Worm (Caenorhabditis elegans) whole organism, early embryonic: ENCODE results near the gene C39E9.7.

Experiments used
- B0310.2 ChIP-seq: sonication (generic microtip); optimal IDR thresholded peaks from 2 replicates; lab custom pipeline; 2016; ENCODE audit warnings: mild to moderate bottlenecking, missing genetic modification characterization, missing compliant biosample characterization
- F13C5.2 ChIP-seq: sonication (generic microtip); optimal IDR thresholded peaks from 2 replicates; lab custom pipeline; 2017; ENCODE audit warnings: mild to moderate bottlenecking, missing genetic modification characterization, inconsistent platforms, missing compliant biosample characterization
- aly-1 ChIP-seq: sonication (generic microtip); optimal IDR thresholded peaks from 2 replicates; lab custom pipeline; 2016; ENCODE audit warnings: missing genetic modification characterization, missing compliant biosample characterization
- ama-1 ChIP-seq: fragments of 150-350 bp; optimal IDR thresholded peaks from 2 replicates; lab custom pipeline; 2014
- ceh-13 ChIP-seq: fragments of 200-800 bp; sonication (Bioruptor generic); optimal IDR thresholded peaks from 2 replicates; lab custom pipeline; 2018; ENCODE audit warnings: mild to moderate bottlenecking, missing genetic modification characterization, missing compliant biosample characterization
- ceh-36 ChIP-seq: sonication (generic microtip); optimal IDR thresholded peaks from 2 replicates; lab custom pipeline; 2016; ENCODE audit warnings: missing genetic modification characterization, inconsistent platforms, missing compliant biosample characterization
- ets-7 ChIP-seq: sonication (generic microtip); optimal IDR thresholded peaks from 2 replicates; lab custom pipeline; 2016; ENCODE audit warnings: missing genotype, missing genetic modification characterization, missing compliant biosample characterization
- flt-1 ChIP-seq: fragments of 200-800 bp; sonication (Bioruptor generic); IDR thresholded peaks from 2 replicates; pipeline ENCODE4 v1.3.6; 2022; ENCODE audit warnings: missing genetic modification characterization, missing compliant biosample characterization
- hmbx-1 ChIP-seq: sonication (generic microtip); optimal IDR thresholded peaks from 2 replicates; lab custom pipeline; 2016; ENCODE audit warnings: mild to moderate bottlenecking, missing genetic modification characterization, missing compliant biosample characterization
- hmg-4 ChIP-seq: fragments of 200-800 bp; sonication (Bioruptor generic); optimal IDR thresholded peaks from 2 replicates; lab custom pipeline; 2018; ENCODE audit warnings: mild to moderate bottlenecking, missing genetic modification characterization, missing compliant biosample characterization
- hnd-1 ChIP-seq: sonication (generic microtip); optimal IDR thresholded peaks from 2 replicates; lab custom pipeline; 2016; ENCODE audit warnings: missing genetic modification characterization, missing compliant biosample characterization
- pes-1 ChIP-seq: fragments of 200-800 bp; sonication (Bioruptor generic); IDR thresholded peaks from 2 replicates; pipeline ENCODE4 v1.3.6; 2022; ENCODE audit warnings: missing genetic modification reagents, missing genetic modification characterization, missing compliant biosample characterization
- scrt-1 ChIP-seq: fragments of 200-800 bp; sonication (Bioruptor generic); IDR thresholded peaks from 2 replicates; pipeline ENCODE4 v1.3.6; 2022; ENCODE audit warnings: missing genetic modification characterization, missing compliant biosample characterization
- sea-1 ChIP-seq: fragments of 200-800 bp; sonication (Bioruptor generic); conservative IDR thresholded peaks from 2 replicates; pipeline ENCODE4 v1.3.6; 2022; ENCODE audit warnings: missing genetic modification characterization, missing compliant biosample characterization
- tbx-11 ChIP-seq: fragments of 200-800 bp; sonication (Bioruptor generic); IDR thresholded peaks from 2 replicates; pipeline ENCODE4 v1.3.6; 2022; ENCODE audit warnings: missing genetic modification characterization, missing compliant biosample characterization
- tbx-37 ChIP-seq: fragments of 200-800 bp; sonication (Bioruptor generic); conservative IDR thresholded peaks from 2 replicates; pipeline ENCODE4 v1.3.6; 2022; ENCODE audit warnings: missing genetic modification reagents, missing genetic modification characterization, missing compliant biosample characterization
- tra-4 ChIP-seq: sonication (generic microtip); optimal IDR thresholded peaks from 2 replicates; lab custom pipeline; 2017; ENCODE audit warnings: missing genetic modification characterization, missing compliant biosample characterization

C39E9.7 gene

DNA sequence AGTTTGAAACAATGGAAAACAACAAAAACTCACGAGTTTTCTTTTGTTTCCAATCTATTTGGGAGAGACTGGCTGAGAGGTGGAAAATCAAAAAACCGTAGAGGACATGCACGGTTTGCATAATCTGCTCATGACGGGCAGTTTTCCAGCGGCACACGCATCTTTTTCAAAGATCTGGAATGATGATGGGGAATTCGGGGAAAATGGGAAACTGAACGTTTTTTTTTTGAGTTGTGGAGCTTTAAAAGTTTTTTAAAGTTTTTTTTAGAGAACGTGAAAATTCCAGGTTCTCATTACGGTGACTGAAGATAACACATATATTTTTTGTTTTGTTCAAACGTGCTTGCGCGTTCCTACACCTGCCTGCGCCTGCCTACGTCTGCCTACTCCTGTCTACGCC, at the start of gene C39E9.7:
TSS of gene C39E9.7 (minus strand) at position 101 of the 400 bp plus-strand sequence.
- TF ChIP-seq hnd-1 (tag; lab: Kevin White, UChicago) (no peak), B0310.2 (no peak), ceh-36 (tag; lab: Kevin White, UChicago) (no peak), flt-1 (no peak), hmbx-1 (tag; lab: Kevin White, UChicago) (no peak), pes-1 (GFP tag; lab: Robert Waterston, UW) (no peak), sea-1 (GFP tag; lab: Robert Waterston, UW) (no peak), F13C5.2 (tag; lab: Kevin White, UChicago) (no peak), tra-4 (no peak), tbx-11 (no peak), ama-1 (lab: Kevin White, UChicago) (no peak), scrt-1 (GFP tag; lab: Robert Waterston, UW) (no peak), ceh-13 (no peak), tbx-37 (no peak), aly-1 (tag; lab: Kevin White, UChicago) (no peak), hmg-4 (no peak), ets-7 (tag; lab: Kevin White, UChicago) (no peak)

DNA sequence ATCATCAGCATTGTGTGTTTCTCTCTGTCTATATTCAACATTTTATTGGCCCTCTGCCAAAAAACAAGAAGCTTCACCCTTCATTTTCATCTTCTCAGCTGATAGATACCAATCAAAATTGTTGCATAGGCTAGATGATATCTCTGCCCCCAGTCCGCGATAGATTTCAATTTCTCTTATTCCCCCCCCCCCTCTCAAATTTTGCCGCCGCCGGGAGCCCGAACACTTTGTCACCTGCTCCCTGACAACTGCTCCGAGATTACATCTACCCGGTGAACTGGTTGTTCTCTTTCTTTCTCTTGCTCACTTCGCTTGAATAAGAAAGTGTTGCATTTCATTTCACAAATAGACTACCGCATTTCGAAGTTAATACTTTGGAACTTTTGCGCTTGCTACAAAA, 49.5 kb upstream of the C39E9.7 start:
- TF ChIP-seq ceh-36 (tag; lab: Kevin White, UChicago) (no peak), ets-7 (tag; lab: Kevin White, UChicago) (no peak), aly-1 (tag; lab: Kevin White, UChicago) (no peak), ama-1 (lab: Kevin White, UChicago) (no peak), sea-1 (GFP tag; lab: Robert Waterston, UW) (no peak), hnd-1 (tag; lab: Kevin White, UChicago) (no peak), hmg-4 (no peak), tbx-11 (no peak)

ce11 chrIV:13121396-13121795, 44.9 kb upstream of the C39E9.7 start:
- no peak for TF ChIP-seq scrt-1 (GFP tag; lab: Robert Waterston, UW)

- TF ChIP-seq aly-1 (tag; lab: Kevin White, UChicago) (no peak), ceh-36 (tag; lab: Kevin White, UChicago) (peak; percentile 63)
These were observed 42.3 kb upstream of the C39E9.7 start, which contains the start of gene unc-30 for ce11 chrIV:13118794-13119193. Gene unc-30, plus strand, starts transcription at chrIV:13118977.

DNA sequence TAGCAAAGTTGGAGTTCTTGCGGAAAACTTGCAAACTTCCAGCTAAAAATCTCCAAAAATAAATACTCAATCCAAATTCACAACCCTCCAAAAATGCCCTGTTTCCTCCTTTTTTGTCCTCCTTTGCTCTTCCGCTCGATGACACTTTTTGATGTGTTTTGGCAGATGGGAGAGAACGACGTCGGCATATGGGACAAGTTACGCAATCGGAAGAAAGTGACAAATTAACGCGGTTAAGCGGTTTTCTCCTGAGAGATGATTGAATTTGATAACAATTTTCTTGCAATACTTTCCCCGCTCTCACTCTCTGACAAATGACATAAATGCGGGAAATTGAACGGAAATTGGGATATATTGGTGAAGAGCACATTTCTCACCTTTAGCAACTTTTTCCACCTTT, 40.2 kb upstream of the C39E9.7 start:
- no peak for TF ChIP-seq tra-4
- no peak for TF ChIP-seq sea-1 (GFP tag; lab: Robert Waterston, UW)
- no peak for TF ChIP-seq hmbx-1 (tag; lab: Kevin White, UChicago)
- TF ChIP-seq tbx-11, result no peak
- TF ChIP-seq ceh-36 (tag; lab: Kevin White, UChicago), result no peak
- no peak for TF ChIP-seq hnd-1 (tag; lab: Kevin White, UChicago)
- no peak for TF ChIP-seq ama-1 (lab: Kevin White, UChicago)
- TF ChIP-seq tbx-37, result no peak
- TF ChIP-seq hmg-4, result no peak
- no peak for TF ChIP-seq pes-1 (GFP tag; lab: Robert Waterston, UW)
- TF ChIP-seq F13C5.2 (tag; lab: Kevin White, UChicago), result no peak
- no peak for TF ChIP-seq scrt-1 (GFP tag; lab: Robert Waterston, UW)

DNA sequence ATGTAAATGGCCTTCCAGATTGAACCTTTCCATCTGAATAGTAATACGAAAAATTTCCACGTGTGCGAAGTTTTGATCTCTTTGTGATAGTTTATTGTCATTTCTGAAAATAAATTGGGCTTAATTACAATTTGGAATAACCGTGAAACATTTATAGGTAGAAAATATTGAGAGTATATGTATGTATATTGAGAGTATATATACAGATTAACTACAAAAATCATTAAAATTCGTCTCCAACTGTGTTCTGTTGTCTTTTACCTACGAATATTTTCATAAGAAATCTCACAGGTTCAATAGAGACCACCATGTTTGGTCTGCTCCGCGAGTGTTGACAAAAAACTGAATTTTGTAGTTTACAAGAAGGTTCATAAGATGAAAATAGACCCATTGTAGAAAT, 36.5 kb upstream of the C39E9.7 start, which contains the start of gene best-2:
TSS of gene best-2 (minus strand) at position 101 of the 400 bp plus-strand sequence.
- TF ChIP-seq tra-4, result no peak
- no peak for TF ChIP-seq hmbx-1 (tag; lab: Kevin White, UChicago)
- TF ChIP-seq hmg-4, result no peak
- TF ChIP-seq B0310.2, result no peak
- TF ChIP-seq ets-7 (tag; lab: Kevin White, UChicago), result no peak
- no peak for TF ChIP-seq flt-1

- TF ChIP-seq ceh-36 (tag; lab: Kevin White, UChicago) (no peak), tra-4 (no peak)
These were observed 34.4 kb upstream of the C39E9.7 start for ce11 chrIV:13110876-13111275.

ce11 chrIV:13109751-13110150, 33.2 kb upstream of the C39E9.7 start, which contains the start of gene best-1:
Gene best-1, minus strand, starts transcription at chrIV:13109779.
- TF ChIP-seq aly-1 (tag; lab: Kevin White, UChicago) (no peak), hmg-4 (no peak), pes-1 (GFP tag; lab: Robert Waterston, UW) (no peak), B0310.2 (no peak), F13C5.2 (tag; lab: Kevin White, UChicago) (no peak), ets-7 (tag; lab: Kevin White, UChicago) (no peak), tra-4 (no peak)

- TF ChIP-seq B0310.2 (no peak), tra-4 (no peak), hmg-4 (no peak), scrt-1 (GFP tag; lab: Robert Waterston, UW) (no peak), ceh-36 (tag; lab: Kevin White, UChicago) (no peak), ama-1 (lab: Kevin White, UChicago) (no peak), pes-1 (GFP tag; lab: Robert Waterston, UW) (no peak), F13C5.2 (tag; lab: Kevin White, UChicago) (no peak), aly-1 (tag; lab: Kevin White, UChicago) (no peak)
These were observed 31.9 kb upstream of the C39E9.7 start for ce11 chrIV:13108430-13108829.
